Worm (Caenorhabditis elegans) whole organism, young adult: ENCODE data around the gene T07A5.1.
A peak's percentile ranks its signal among the peaks of the same experiment; 100 is the strongest.

ENCODE experiments used
- B0019.2 ChIP-seq: fragments of 200-800 bp; sonication (Bioruptor generic); conservative IDR thresholded peaks from 2 replicates; pipeline ENCODE4 v1.3.6; 2022; ENCODE audit warnings: missing genetic modification reagents, missing genetic modification characterization, missing compliant biosample characterization
- F10E7.11 ChIP-seq: sonication (generic microtip); optimal IDR thresholded peaks from 2 replicates; lab custom pipeline; 2017; ENCODE audit warnings: mild to moderate bottlenecking, missing genetic modification characterization, moderate library complexity, missing compliant biosample characterization
- F23B12.7 ChIP-seq: sonication (generic microtip); optimal IDR thresholded peaks from 2 replicates; lab custom pipeline; 2017; ENCODE audit warnings: missing genetic modification characterization, mild to moderate bottlenecking, missing compliant biosample characterization, antibody characterized with exemption, moderate library complexity; ENCODE audit not compliant: insufficient read depth
- F39B2.1 ChIP-seq: fragments of 200-800 bp; sonication (Bioruptor generic); IDR thresholded peaks from 2 replicates; pipeline ENCODE4 v1.3.6; 2022; ENCODE audit warnings: missing genetic modification reagents, missing genetic modification characterization, missing compliant biosample characterization
- F49E8.2 ChIP-seq: sonication (generic microtip); optimal IDR thresholded peaks from 3 replicates; lab custom pipeline; 2017; ENCODE audit warnings: missing genetic modification characterization, mild to moderate bottlenecking, missing compliant biosample characterization, antibody characterized with exemption, moderate library complexity; ENCODE audit not compliant: insufficient read depth
- F52B5.7 ChIP-seq: sonication (generic microtip); optimal IDR thresholded peaks from 2 replicates; lab custom pipeline; 2016; ENCODE audit warnings: mild to moderate bottlenecking, missing genetic modification characterization, missing compliant biosample characterization
- F57A8.1 ChIP-seq: fragments of 200-800 bp; sonication (Bioruptor generic); optimal IDR thresholded peaks from 2 replicates; lab custom pipeline; 2018; ENCODE audit warnings: mild to moderate bottlenecking, missing genetic modification characterization, moderate library complexity, missing compliant biosample characterization
- K11D2.4 ChIP-seq: fragments of 200-800 bp; sonication (Bioruptor generic); IDR thresholded peaks from 2 replicates; pipeline ENCODE4 v1.3.6; 2022; ENCODE audit warnings: missing genetic modification reagents, missing genetic modification characterization, missing compliant biosample characterization
- Y53F4B.3 ChIP-seq: fragments of 200-800 bp; sonication (Bioruptor generic); IDR thresholded peaks from 2 replicates; pipeline ENCODE4 v1.3.6; 2022; ENCODE audit warnings: missing genetic modification reagents, missing genetic modification characterization, missing compliant biosample characterization
- Y53G8AR.9 ChIP-seq: fragments of 200-800 bp; sonication (Bioruptor generic); conservative IDR thresholded peaks from 2 replicates; pipeline ENCODE4 v1.3.6; 2022; ENCODE audit warnings: missing genetic modification reagents, missing genetic modification characterization, missing compliant biosample characterization
- Y79H2A.3 ChIP-seq: fragments of 200-800 bp; sonication (Bioruptor generic); conservative IDR thresholded peaks from 2 replicates; pipeline ENCODE4 v1.3.6; 2022; ENCODE audit warnings: missing genetic modification reagents, missing genetic modification characterization, missing compliant biosample characterization
- ZK185.1 ChIP-seq: sonication (generic microtip); optimal IDR thresholded peaks from 2 replicates; lab custom pipeline; 2016; ENCODE audit warnings: mild to moderate bottlenecking, missing genetic modification characterization, missing compliant biosample characterization; ENCODE audit not compliant: poor library complexity, severe bottlenecking
- ama-1 ChIP-seq, 3 experiments: fragments of 150-350 bp in 1 of 3; sonication (generic microtip) in 2 of 3; optimal IDR thresholded peaks; 2 replicates each; lab custom pipeline; 2014 to 2018; ENCODE audit warnings: missing biosample characterization in 2 of 3, missing genetic modification characterization in 2 of 3, missing genetic modification reagents in 2 of 3
- attf-3 ChIP-seq: fragments of 200-800 bp; sonication (Bioruptor generic); conservative IDR thresholded peaks from 2 replicates; pipeline ENCODE4 v1.3.6; 2022; ENCODE audit warnings: missing genetic modification reagents, missing genetic modification characterization, missing compliant biosample characterization
- attf-6 ChIP-seq: fragments of 200-800 bp; sonication (Bioruptor generic); IDR thresholded peaks from 2 replicates; pipeline ENCODE4 v1.3.6; 2022; ENCODE audit warnings: missing genetic modification reagents, missing genetic modification characterization, missing compliant biosample characterization
- bed-1 ChIP-seq: fragments of 200-800 bp; sonication (Bioruptor generic); IDR thresholded peaks from 2 replicates; pipeline ENCODE4 v1.3.6; 2022; ENCODE audit warnings: missing genetic modification reagents, missing genetic modification characterization, missing compliant biosample characterization
- bed-2 ChIP-seq: fragments of 200-800 bp; sonication (Bioruptor generic); IDR thresholded peaks from 2 replicates; pipeline ENCODE4 v1.3.6; 2022; ENCODE audit warnings: missing genetic modification reagents, missing genetic modification characterization, missing compliant biosample characterization
- ccch-3 ChIP-seq: fragments of 200-800 bp; sonication (Bioruptor generic); optimal IDR thresholded peaks from 2 replicates; lab custom pipeline; 2018; ENCODE audit warnings: mild to moderate bottlenecking, missing genetic modification characterization, missing compliant biosample characterization
- ceh-100 ChIP-seq: fragments of 200-800 bp; sonication (Bioruptor generic); IDR thresholded peaks from 2 replicates; pipeline ENCODE4 v1.3.6; 2022; ENCODE audit warnings: missing genetic modification reagents, missing genetic modification characterization, missing compliant biosample characterization
- ceh-79 ChIP-seq: sonication (generic microtip); optimal IDR thresholded peaks from 2 replicates; lab custom pipeline; 2017; ENCODE audit warnings: mild to moderate bottlenecking, missing genetic modification characterization, missing compliant biosample characterization
- chd-7 ChIP-seq: sonication (generic microtip); optimal IDR thresholded peaks from 2 replicates; lab custom pipeline; 2016; ENCODE audit warnings: mild to moderate bottlenecking, missing genetic modification characterization, moderate library complexity, missing compliant biosample characterization
- dox-1 ChIP-seq: fragments of 200-800 bp; sonication (Bioruptor generic); IDR thresholded peaks from 2 replicates; pipeline ENCODE4 v1.3.6; 2022; ENCODE audit warnings: missing genetic modification reagents, missing genetic modification characterization, missing compliant biosample characterization
- dpl-1 ChIP-seq: fragments of 150-350 bp; optimal IDR thresholded peaks from 2 replicates; lab custom pipeline; 2014; ENCODE audit warnings: missing biosample characterization, missing genetic modification reagents, missing genetic modification characterization
- egl-18 ChIP-seq: fragments of 200-800 bp; sonication (Bioruptor generic); IDR thresholded peaks from 2 replicates; pipeline ENCODE4 v1.3.6; 2022; ENCODE audit warnings: missing genetic modification reagents, missing genetic modification characterization, missing compliant biosample characterization
- egl-44 ChIP-seq: fragments of 200-800 bp; sonication (Bioruptor generic); IDR thresholded peaks from 2 replicates; pipeline ENCODE4 v1.3.6; 2022; ENCODE audit warnings: missing genetic modification reagents, missing genetic modification characterization, missing compliant biosample characterization
- hlh-12 ChIP-seq: sonication (generic microtip); optimal IDR thresholded peaks from 2 replicates; lab custom pipeline; 2016; ENCODE audit warnings: missing genetic modification characterization, missing compliant biosample characterization
- hmg-20 ChIP-seq: fragments of 200-800 bp; sonication (Bioruptor generic); IDR thresholded peaks from 2 replicates; pipeline ENCODE4 v1.3.6; 2022; ENCODE audit warnings: missing genetic modification reagents, missing genetic modification characterization, missing compliant biosample characterization
- hrde-1 ChIP-seq: sonication (generic microtip); optimal IDR thresholded peaks from 2 replicates; lab custom pipeline; 2016; ENCODE audit warnings: missing genetic modification characterization, mild to moderate bottlenecking, missing compliant biosample characterization, moderate library complexity, missing genotype, missing genetic modification reagents, borderline replicate concordance
- lin-40 ChIP-seq: sonication (generic microtip); optimal IDR thresholded peaks from 2 replicates; lab custom pipeline; 2016; ENCODE audit warnings: missing genetic modification characterization, mild to moderate bottlenecking, missing compliant biosample characterization, missing genotype, missing genetic modification reagents
- lin-54 ChIP-seq: fragments of 200-800 bp; sonication (Bioruptor generic); optimal IDR thresholded peaks from 2 replicates; lab custom pipeline; 2018; ENCODE audit warnings: mild to moderate bottlenecking, missing genetic modification characterization, missing compliant biosample characterization
- lsy-27 ChIP-seq: sonication (generic microtip); optimal IDR thresholded peaks from 2 replicates; lab custom pipeline; 2017; ENCODE audit warnings: missing genetic modification characterization, mild to moderate bottlenecking, missing compliant biosample characterization, antibody characterized with exemption, missing genotype, borderline replicate concordance; ENCODE audit not compliant: insufficient read depth
- madf-10 ChIP-seq: sonication (generic microtip); optimal IDR thresholded peaks from 2 replicates; lab custom pipeline; 2016; ENCODE audit warnings: mild to moderate bottlenecking, missing genetic modification characterization, missing compliant biosample characterization
- mcd-1 ChIP-seq: fragments of 200-800 bp; sonication (Bioruptor generic); IDR thresholded peaks from 2 replicates; pipeline ENCODE4 v1.3.6; 2022; ENCODE audit warnings: missing genetic modification reagents, missing genetic modification characterization, missing compliant biosample characterization
- mes-4 ChIP-seq: sonication (generic microtip); optimal IDR thresholded peaks from 2 replicates; lab custom pipeline; 2016; ENCODE audit warnings: missing genotype, missing genetic modification characterization, missing compliant biosample characterization
- nfya-1 ChIP-seq: sonication (generic microtip); optimal IDR thresholded peaks from 2 replicates; lab custom pipeline; 2017; ENCODE audit warnings: antibody characterized with exemption, missing compliant biosample characterization, missing genetic modification characterization, borderline replicate concordance; ENCODE audit not compliant: insufficient read depth
- nfya-2 ChIP-seq: fragments of 200-800 bp; sonication (Bioruptor generic); IDR thresholded peaks from 2 replicates; pipeline ENCODE4 v1.3.6; 2022; ENCODE audit warnings: missing genetic modification reagents, missing genetic modification characterization, missing compliant biosample characterization
- nhr-120 ChIP-seq: fragments of 200-800 bp; sonication (Bioruptor generic); IDR thresholded peaks from 2 replicates; pipeline ENCODE4 v1.3.6; 2022; ENCODE audit warnings: missing genetic modification characterization, missing compliant biosample characterization
- nhr-80 ChIP-seq: sonication (generic microtip); optimal IDR thresholded peaks from 2 replicates; lab custom pipeline; 2016; ENCODE audit warnings: missing genetic modification characterization, missing compliant biosample characterization
- pbrm-1 ChIP-seq: fragments of 200-800 bp; sonication (Bioruptor generic); IDR thresholded peaks from 2 replicates; pipeline ENCODE4 v1.3.6; 2022; ENCODE audit warnings: missing genetic modification reagents, missing genetic modification characterization, missing compliant biosample characterization
- rec-8 ChIP-seq, 2 experiments: sonication (generic microtip); optimal IDR thresholded peaks; 2 replicates each; lab custom pipeline; 2016; ENCODE audit warnings: mild to moderate bottlenecking in 2 of 2, missing genetic modification characterization in 2 of 2, missing genetic modification reagents in 2 of 2, missing genotype in 2 of 2, missing biosample characterization in 1 of 2, missing compliant biosample characterization in 1 of 2, moderate library complexity in 1 of 2
- snpc-1.3 ChIP-seq: sonication (generic microtip); optimal IDR thresholded peaks from 2 replicates; lab custom pipeline; 2017; ENCODE audit warnings: missing genetic modification characterization, mild to moderate bottlenecking, missing compliant biosample characterization, antibody characterized with exemption, moderate library complexity, missing genotype, missing genetic modification reagents; ENCODE audit not compliant: insufficient read depth
- snpc-4 ChIP-seq, 5 experiments: fragments of 150-350 bp in 1 of 5; sonication (generic microtip) in 4 of 5; optimal IDR thresholded peaks; 2 replicates each; lab custom pipeline; 2014 to 2018; ENCODE audit warnings: missing genetic modification characterization in 5 of 5, missing biosample characterization in 3 of 5, antibody characterized with exemption in 2 of 5, mild to moderate bottlenecking in 2 of 5, missing compliant biosample characterization in 2 of 5, missing genotype in 2 of 5, moderate library complexity in 2 of 5, missing genetic modification reagents in 1 of 5
- somi-1 ChIP-seq: fragments of 200-800 bp; sonication (Bioruptor generic); optimal IDR thresholded peaks from 2 replicates; lab custom pipeline; 2018; ENCODE audit warnings: mild to moderate bottlenecking, missing genetic modification characterization, missing compliant biosample characterization
- tbp1 ChIP-seq: fragments of 200-800 bp; sonication (Bioruptor generic); optimal IDR thresholded peaks from 2 replicates; lab custom pipeline; 2018; ENCODE audit warnings: mild to moderate bottlenecking, missing genetic modification characterization, missing compliant biosample characterization
- zim-3 ChIP-seq: sonication (generic microtip); optimal IDR thresholded peaks from 2 replicates; lab custom pipeline; 2017; ENCODE audit warnings: mild to moderate bottlenecking, missing genetic modification characterization, moderate library complexity, missing compliant biosample characterization
- ztf-18 ChIP-seq: sonication (generic microtip); optimal IDR thresholded peaks from 2 replicates; lab custom pipeline; 2016; ENCODE audit warnings: missing genotype, mild to moderate bottlenecking, missing genetic modification characterization, missing compliant biosample characterization
- ztf-3 ChIP-seq: fragments of 200-800 bp; sonication (Bioruptor generic); optimal IDR thresholded peaks from 2 replicates; lab custom pipeline; 2018; ENCODE audit warnings: mild to moderate bottlenecking, missing genetic modification characterization, missing compliant biosample characterization

The T07A5.1 gene

DNA sequence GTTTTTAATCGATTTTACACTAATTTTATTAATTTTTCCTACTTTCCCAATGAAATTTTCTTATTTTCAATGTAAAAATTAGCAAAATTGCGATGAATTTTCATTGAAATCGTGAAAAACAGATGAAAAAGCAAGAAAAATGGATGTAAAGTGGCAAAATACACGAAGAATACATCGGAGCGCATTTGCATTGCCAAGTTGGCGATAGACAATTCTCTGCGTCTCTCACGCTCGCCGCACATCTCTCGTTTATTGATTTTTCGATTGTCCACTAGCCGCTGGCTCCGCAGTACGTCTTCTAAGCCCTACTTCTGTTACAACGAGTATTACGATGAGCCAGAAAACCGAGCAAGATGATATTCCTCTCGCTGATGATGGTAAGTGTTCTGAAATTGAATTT, 12.8 kb upstream of the T07A5.1 start, which contains the start of gene unc-69:
Gene unc-69, plus strand, starts transcription at position 185 of the 400 bp plus-strand sequence.
- TF ChIP-seq nfya-2 (GFP tag; lab: Robert Waterston, UW) (no peak), nfya-1 (tag; lab: Kevin White, UChicago) (no peak), ztf-3 (GFP tag; lab: Kevin White, UChicago) (no peak), egl-18 (GFP tag; lab: Robert Waterston, UW) (no peak), egl-44 (GFP tag; lab: Robert Waterston, UW) (no peak), F10E7.11 (tag; lab: Kevin White, UChicago) (no peak), somi-1 (GFP tag; lab: Kevin White, UChicago) (no peak), K11D2.4 (GFP tag; lab: Robert Waterston, UW) (no peak), zim-3 (tag; lab: Kevin White, UChicago) (no peak), F23B12.7 (peak; percentile 43), rec-8 (tag; optimal IDR thresholded peaks at IDR 0.05; lab: Kevin White, UChicago) (no peak), attf-3 (GFP tag; lab: Robert Waterston, UW) (no peak), ZK185.1 (tag; lab: Kevin White, UChicago) (no peak), bed-1 (GFP tag; lab: Robert Waterston, UW) (no peak), Y53G8AR.9 (GFP tag; lab: Robert Waterston, UW) (no peak), mes-4 (tag; lab: Kevin White, UChicago) (no peak), chd-7 (tag; lab: Kevin White, UChicago) (no peak), nhr-80 (tag; lab: Kevin White, UChicago) (no peak), tbp1 (GFP tag; lab: Kevin White, UChicago) (no peak), ceh-100 (no peak), Y79H2A.3 (GFP tag; lab: Robert Waterston, UW) (no peak), pbrm-1 (no peak), lsy-27 (tag; lab: Kevin White, UChicago) (no peak), nhr-120 (GFP tag; lab: Robert Waterston, UW) (no peak), madf-10 (tag; lab: Kevin White, UChicago) (no peak), lin-54 (GFP tag; lab: Kevin White, UChicago) (peak; percentile 28), lin-40 (no peak), hmg-20 (GFP tag; lab: Robert Waterston, UW) (no peak), snpc-4 (GFP tag; optimal IDR thresholded peaks at IDR 0.05; lab: Kevin White, UChicago) (no peak), snpc-4 (tag; optimal IDR thresholded peaks at IDR 0.05; lab: Kevin White, UChicago) (peak in 3 of 4 experiments; percentile 6 to 28 (median 7)), ztf-18 (tag; lab: Kevin White, UChicago) (peak; percentile 33), hrde-1 (tag; lab: Kevin White, UChicago) (no peak), mcd-1 (GFP tag; lab: Robert Waterston, UW) (peak; percentile 88), F52B5.7 (tag; lab: Kevin White, UChicago) (no peak), B0019.2 (GFP tag; lab: Robert Waterston, UW) (no peak), Y53F4B.3 (GFP tag; lab: Robert Waterston, UW) (no peak), snpc-1.3 (tag; lab: Kevin White, UChicago) (no peak), F39B2.1 (GFP tag; lab: Robert Waterston, UW) (no peak), ccch-3 (GFP tag; lab: Kevin White, UChicago) (no peak), ceh-79 (tag; lab: Kevin White, UChicago) (no peak), hlh-12 (tag; lab: Kevin White, UChicago) (no peak), attf-6 (GFP tag; lab: Robert Waterston, UW) (no peak), ama-1 (optimal IDR thresholded peaks at IDR 0.05; lab: Kevin White, UChicago) (no peak), ama-1 (GFP tag; optimal IDR thresholded peaks at IDR 0.05; lab: Kevin White, UChicago) (no peak), F57A8.1 (no peak), bed-2 (no peak), dpl-1 (GFP tag; lab: Kevin White, UChicago) (no peak), F49E8.2 (tag; lab: Kevin White, UChicago) (no peak), dox-1 (GFP tag; lab: Robert Waterston, UW) (0 out of 2 replicates have a peak, but pooled peaks have one; percentile 24)
